Worm (Caenorhabditis elegans) whole organism, L1 larva: Measurements from ENCODE around the gene M163.21.

Experiments
- C34B4.2 ChIP-seq: sonication (generic microtip); optimal IDR thresholded peaks from 2 replicates; lab custom pipeline; 2017; ENCODE audit warnings: mild to moderate bottlenecking, missing genetic modification characterization, missing compliant biosample characterization
- ama-1 ChIP-seq: fragments of 150-350 bp; optimal IDR thresholded peaks from 2 replicates; lab custom pipeline; 2014
- blmp-1 ChIP-seq: fragments of 150-350 bp; optimal IDR thresholded peaks from 2 replicates; lab custom pipeline; 2014; ENCODE audit warnings: missing biosample characterization, missing genetic modification characterization
- ceh-63 ChIP-seq: fragments of 200-800 bp; sonication (Bioruptor generic); optimal IDR thresholded peaks from 2 replicates; lab custom pipeline; 2018; ENCODE audit warnings: mild to moderate bottlenecking, missing genetic modification characterization, missing compliant biosample characterization
- ceh-82 ChIP-seq, 3 experiments: fragments of 150-350 bp in 1 of 3; sonication (generic microtip) in 2 of 3; optimal IDR thresholded peaks; 2 replicates each; lab custom pipeline; 2014 to 2017; ENCODE audit warnings: missing biosample characterization in 3 of 3, missing genetic modification characterization in 3 of 3
- ces-1 ChIP-seq: fragments of 150-350 bp; optimal IDR thresholded peaks from 2 replicates; lab custom pipeline; 2014; ENCODE audit warnings: missing biosample characterization, missing genetic modification reagents, missing genetic modification characterization
- dpl-1 ChIP-seq, 3 experiments: fragments of 150-350 bp in 2 of 3; sonication (generic microtip) in 1 of 3; optimal IDR thresholded peaks; 2 replicates each; lab custom pipeline; 2014 to 2017; ENCODE audit warnings: missing biosample characterization in 3 of 3, missing genetic modification characterization in 3 of 3, missing genetic modification reagents in 3 of 3
- dsc-1 ChIP-seq: sonication (generic microtip); optimal IDR thresholded peaks from 2 replicates; lab custom pipeline; 2016; ENCODE audit warnings: mild to moderate bottlenecking, missing genetic modification characterization, missing compliant biosample characterization
- efl-1 ChIP-seq, 4 experiments: fragments of 150-350 bp; optimal IDR thresholded peaks in 3 of 4; peaks in 1 of 4; 1 replicate in 1 of 4; 2 replicates in 3 of 4; lab custom pipeline; 2014; ENCODE audit warnings: missing biosample characterization in 2 of 4, missing genetic modification characterization in 2 of 4, missing genetic modification reagents in 2 of 4
- egl-27 ChIP-seq, 2 experiments: fragments of 150-350 bp in 1 of 2; sonication (generic microtip); optimal IDR thresholded peaks; 3 replicates each; lab custom pipeline; 2017 to 2018; ENCODE audit warnings: missing biosample characterization in 2 of 2, missing genetic modification characterization in 2 of 2, missing genetic modification reagents in 2 of 2
- elt-2 ChIP-seq: sonication (generic microtip); optimal IDR thresholded peaks from 2 replicates; lab custom pipeline; 2016; ENCODE audit warnings: missing genetic modification characterization, mild to moderate bottlenecking, inconsistent platforms, missing compliant biosample characterization, missing genetic modification reagents
- elt-3 ChIP-seq, 6 experiments: fragments of 150-350 bp in 1 of 6; sonication (generic microtip); optimal IDR thresholded peaks; 2 replicates each; lab custom pipeline; 2017 to 2018; ENCODE audit warnings: missing biosample characterization in 6 of 6, missing genetic modification characterization in 6 of 6, inconsistent platforms in 1 of 6
- ets-5 ChIP-seq: fragments of 200-800 bp; sonication (Bioruptor generic); IDR thresholded peaks from 2 replicates; pipeline ENCODE4 v1.3.6; 2022; ENCODE audit warnings: missing genetic modification characterization, missing compliant biosample characterization
- fkh-4 ChIP-seq: sonication (generic microtip); optimal IDR thresholded peaks from 2 replicates; lab custom pipeline; 2016; ENCODE audit warnings: missing compliant biosample characterization, missing genetic modification characterization, borderline replicate concordance
- grh-1 ChIP-seq: fragments of 200-800 bp; sonication (Bioruptor generic); IDR thresholded peaks from 2 replicates; pipeline ENCODE4 v1.3.6; 2022; ENCODE audit warnings: missing genetic modification reagents, missing genetic modification characterization, missing compliant biosample characterization
- hlh-4 ChIP-seq: sonication (generic microtip); optimal IDR thresholded peaks from 2 replicates; lab custom pipeline; 2016; ENCODE audit warnings: mild to moderate bottlenecking, missing genetic modification characterization, missing compliant biosample characterization
- irx-1 ChIP-seq: sonication (generic microtip); optimal IDR thresholded peaks from 2 replicates; lab custom pipeline; 2016; ENCODE audit warnings: missing genetic modification characterization, missing compliant biosample characterization
- lin-14 ChIP-seq: fragments of 200-800 bp; sonication (Bioruptor generic); optimal IDR thresholded peaks from 2 replicates; lab custom pipeline; 2018; ENCODE audit warnings: mild to moderate bottlenecking, missing genetic modification characterization, moderate library complexity, missing compliant biosample characterization
- lin-15B ChIP-seq: fragments of 150-350 bp; sonication (generic microtip); optimal IDR thresholded peaks from 3 replicates; lab custom pipeline; 2014; ENCODE audit warnings: missing biosample characterization, missing genetic modification characterization
- lin-35 ChIP-seq, 2 experiments: fragments of 150-350 bp; optimal IDR thresholded peaks; 2 replicates each; lab custom pipeline; 2014; ENCODE audit warnings: missing biosample characterization in 2 of 2, missing genetic modification characterization in 2 of 2, missing genetic modification reagents in 2 of 2
- mdl-1 ChIP-seq, 2 experiments: fragments of 150-350 bp; optimal IDR thresholded peaks; 2 replicates each; lab custom pipeline; 2014 to 2017; ENCODE audit warnings: missing biosample characterization in 2 of 2, missing genetic modification characterization in 2 of 2, inconsistent platforms in 1 of 2
- mef-2 ChIP-seq: fragments of 150-350 bp; optimal IDR thresholded peaks from 2 replicates; lab custom pipeline; 2014; ENCODE audit warnings: missing biosample characterization, missing genetic modification characterization
- nhr-12 ChIP-seq: sonication (generic microtip); optimal IDR thresholded peaks from 2 replicates; lab custom pipeline; 2017; ENCODE audit warnings: missing biosample characterization, missing genetic modification characterization
- nhr-19 ChIP-seq: fragments of 200-800 bp; sonication (Bioruptor generic); conservative IDR thresholded peaks from 2 replicates; pipeline ENCODE4 v1.3.6; 2022; ENCODE audit warnings: missing genetic modification characterization, missing compliant biosample characterization
- nhr-20 ChIP-seq: sonication (generic microtip); optimal IDR thresholded peaks from 2 replicates; lab custom pipeline; 2016; ENCODE audit warnings: mild to moderate bottlenecking, missing genetic modification characterization, missing compliant biosample characterization
- nhr-237 ChIP-seq: fragments of 150-350 bp; optimal IDR thresholded peaks from 2 replicates; lab custom pipeline; 2014; ENCODE audit warnings: missing biosample characterization, missing genetic modification characterization
- nhr-71 ChIP-seq: sonication (generic microtip); optimal IDR thresholded peaks from 2 replicates; lab custom pipeline; 2016; ENCODE audit warnings: mild to moderate bottlenecking, missing genetic modification characterization, moderate library complexity, missing compliant biosample characterization
- nhr-77 ChIP-seq: fragments of 150-350 bp; optimal IDR thresholded peaks from 2 replicates; lab custom pipeline; 2014; ENCODE audit warnings: missing biosample characterization, missing genetic modification characterization
- nhr-85 ChIP-seq: sonication (generic microtip); peaks from one replicate; lab custom pipeline; 2016; ENCODE audit warnings: missing genetic modification characterization, inconsistent platforms, missing compliant biosample characterization
- pag-3 ChIP-seq: sonication (generic microtip); optimal IDR thresholded peaks from 2 replicates; lab custom pipeline; 2017; ENCODE audit warnings: missing genetic modification characterization, mild to moderate bottlenecking, missing compliant biosample characterization, antibody characterized with exemption, borderline replicate concordance; ENCODE audit not compliant: insufficient read depth
- pqm-1 ChIP-seq: sonication (generic microtip); optimal IDR thresholded peaks from 3 replicates; lab custom pipeline; 2017; ENCODE audit warnings: missing biosample characterization, missing genetic modification characterization
- rnt-1 ChIP-seq: sonication (generic microtip); optimal IDR thresholded peaks from 2 replicates; lab custom pipeline; 2016; ENCODE audit warnings: mild to moderate bottlenecking, missing genetic modification characterization, moderate library complexity, missing compliant biosample characterization
- snu-23 ChIP-seq: sonication (generic microtip); optimal IDR thresholded peaks from 2 replicates; lab custom pipeline; 2016; ENCODE audit warnings: missing genetic modification characterization, missing compliant biosample characterization
- sox-4 ChIP-seq: sonication (generic microtip); optimal IDR thresholded peaks from 2 replicates; lab custom pipeline; 2016; ENCODE audit warnings: missing genetic modification characterization, missing compliant biosample characterization
- sptf-1 ChIP-seq: fragments of 150-350 bp; optimal IDR thresholded peaks from 2 replicates; lab custom pipeline; 2014; ENCODE audit warnings: missing biosample characterization, missing genetic modification characterization
- swsn-7 ChIP-seq: sonication (generic microtip); optimal IDR thresholded peaks from 2 replicates; lab custom pipeline; 2016; ENCODE audit warnings: missing genetic modification characterization, missing compliant biosample characterization
- tbx-2 ChIP-seq: sonication (generic microtip); optimal IDR thresholded peaks from 2 replicates; lab custom pipeline; 2016; ENCODE audit warnings: missing genetic modification characterization, missing compliant biosample characterization
- tlp-1 ChIP-seq: fragments of 150-350 bp; optimal IDR thresholded peaks from 2 replicates; lab custom pipeline; 2014; ENCODE audit warnings: missing biosample characterization, missing genetic modification characterization
- unc-130 ChIP-seq: fragments of 150-350 bp; optimal IDR thresholded peaks from 2 replicates; lab custom pipeline; 2017; ENCODE audit warnings: missing biosample characterization, missing genetic modification characterization, inconsistent platforms
- unc-30 ChIP-seq: sonication (generic microtip); optimal IDR thresholded peaks from 2 replicates; lab custom pipeline; 2017; ENCODE audit warnings: missing biosample characterization, missing genetic modification characterization
- zag-1 ChIP-seq: fragments of 150-350 bp; optimal IDR thresholded peaks from 2 replicates; lab custom pipeline; 2014; ENCODE audit warnings: missing biosample characterization, missing genetic modification characterization
- zip-4 ChIP-seq: fragments of 200-800 bp; sonication (Bioruptor generic); optimal IDR thresholded peaks from 2 replicates; lab custom pipeline; 2018; ENCODE audit warnings: mild to moderate bottlenecking, missing genetic modification characterization, moderate library complexity, missing compliant biosample characterization
- ztf-11 ChIP-seq, 2 experiments: sonication (generic microtip); optimal IDR thresholded peaks; 2 replicates each; lab custom pipeline; 2016 to 2017; ENCODE audit warnings: missing genetic modification characterization in 2 of 2, missing biosample characterization in 1 of 2, missing compliant biosample characterization in 1 of 2
- ztf-4 ChIP-seq: fragments of 150-350 bp; optimal IDR thresholded peaks from 2 replicates; lab custom pipeline; 2014; ENCODE audit warnings: missing biosample characterization, missing genetic modification characterization

M163.21 gene

ce11 chrX:14503800-14504550 is 37.3 kb downstream of the M163.21 start, which contains the start of gene M163.1:
Gene M163.1 (minus strand): TSS chrX:14503824.
- TF ChIP-seq nhr-12 (tag; lab: Kevin White, UChicago) (no peak), nhr-85 (tag; lab: Kevin White, UChicago) (peak; percentile 73), elt-2 (tag; lab: Kevin White, UChicago) (peak; percentile 31), dsc-1 (tag; lab: Kevin White, UChicago) (no peak), egl-27 (tag; optimal IDR thresholded peaks at IDR 0.05; lab: Kevin White, UChicago) (no peak), ces-1 (GFP tag; lab: Kevin White, UChicago) (no peak), blmp-1 (tag; lab: Kevin White, UChicago) (no peak), nhr-20 (tag; lab: Kevin White, UChicago) (peak; percentile 52), sox-4 (no peak), tlp-1 (tag; lab: Kevin White, UChicago) (no peak), ama-1 (lab: Kevin White, UChicago) (no peak), lin-35 (GFP tag; optimal IDR thresholded peaks at IDR 0.05; lab: Kevin White, UChicago) (no peak), pag-3 (tag; lab: Kevin White, UChicago) (no peak), tbx-2 (tag; lab: Kevin White, UChicago) (no peak), lin-15B (no peak), lin-14 (peak; percentile 53), ztf-11 (tag; optimal IDR thresholded peaks at IDR 0.05; lab: Kevin White, UChicago) (peak in 1 of 2 experiments; percentile 30), nhr-71 (peak; percentile 52), ceh-63 (GFP tag; lab: Kevin White, UChicago) (no peak), grh-1 (GFP tag; lab: Robert Waterston, UW) (0 out of 2 replicates have a peak, but pooled peaks have one; percentile 13), rnt-1 (tag; lab: Kevin White, UChicago) (peak; percentile 22), swsn-7 (tag; lab: Kevin White, UChicago) (no peak), unc-30 (tag; lab: Kevin White, UChicago) (no peak), nhr-237 (tag; lab: Kevin White, UChicago) (no peak), nhr-19 (GFP tag; lab: Robert Waterston, UW) (peak; percentile 37), irx-1 (tag; lab: Kevin White, UChicago) (no peak), mef-2 (no peak), zip-4 (no peak), sptf-1 (tag; lab: Kevin White, UChicago) (no peak), unc-130 (tag; lab: Kevin White, UChicago) (peak; percentile 3), zag-1 (no peak), C34B4.2 (tag; lab: Kevin White, UChicago) (no peak)
- TF ChIP-seq, all 84 proteins: peak for 10

- TF ChIP-seq elt-2 (tag; lab: Kevin White, UChicago) (peak; percentile 30), zip-4 (no peak)
These were observed 37.9 kb downstream of the M163.21 start for ce11 chrX:14504551-14504902.

- TF ChIP-seq mef-2 (no peak), zag-1 (no peak), mdl-1 (tag; optimal IDR thresholded peaks at IDR 0.05; lab: Kevin White, UChicago) (peak in 1 of 2 experiments; percentile 64), fkh-4 (tag; lab: Kevin White, UChicago) (no peak), nhr-19 (GFP tag; lab: Robert Waterston, UW) (peak; percentile 73), efl-1 (optimal IDR thresholded peaks at IDR 0.05; lab: Kevin White, UChicago) (peak in 1 of 2 experiments; percentile 10), efl-1 (GFP tag; optimal IDR thresholded peaks at IDR 0.05 in 1 of 2; lab: Kevin White, UChicago) (peak in 1 of 2 experiments; percentile 93), snu-23 (GFP tag; lab: Kevin White, UChicago) (peak; percentile 71), ets-5 (GFP tag; lab: Robert Waterston, UW) (no peak), elt-3 (tag; optimal IDR thresholded peaks at IDR 0.05; lab: Kevin White, UChicago) (peak; percentile 26 to 98 (median 58)), egl-27 (tag; optimal IDR thresholded peaks at IDR 0.05; lab: Kevin White, UChicago) (peak; percentile 30 to 51), ceh-82 (tag; optimal IDR thresholded peaks at IDR 0.05; lab: Kevin White, UChicago) (peak in 2 of 3 experiments; percentile 22 to 28), nhr-77 (tag; lab: Kevin White, UChicago) (peak; percentile 90), lin-35 (GFP tag; optimal IDR thresholded peaks at IDR 0.05; lab: Kevin White, UChicago) (peak; percentile 1 to 61), rnt-1 (tag; lab: Kevin White, UChicago) (peak; percentile 83), ztf-4 (tag; lab: Kevin White, UChicago) (no peak), pag-3 (tag; lab: Kevin White, UChicago) (peak; percentile 15), dpl-1 (GFP tag; optimal IDR thresholded peaks at IDR 0.05; lab: Kevin White, UChicago) (peak in 1 of 3 experiments; percentile 10), nhr-85 (tag; lab: Kevin White, UChicago) (peak; percentile 96), hlh-4 (no peak), nhr-20 (tag; lab: Kevin White, UChicago) (peak; percentile 79), pqm-1 (tag; lab: Kevin White, UChicago) (peak; percentile 57)
These were observed 39.1 kb downstream of the M163.21 start for ce11 chrX:14505578-14506353.
